Worm (Caenorhabditis elegans) whole organism, young adult: ENCODE results near the gene C45B2.1.

Experiments
- B0019.2 ChIP-seq: fragments of 200-800 bp; sonication (Bioruptor generic); conservative IDR thresholded peaks from 2 replicates; pipeline ENCODE4 v1.3.6; 2022; ENCODE audit warnings: missing genetic modification reagents, missing genetic modification characterization, missing compliant biosample characterization
- F22D6.2 ChIP-seq: sonication (generic microtip); optimal IDR thresholded peaks from 2 replicates; lab custom pipeline; 2016; ENCODE audit warnings: mild to moderate bottlenecking, missing genetic modification characterization, missing compliant biosample characterization
- F23B12.7 ChIP-seq: sonication (generic microtip); optimal IDR thresholded peaks from 2 replicates; lab custom pipeline; 2017; ENCODE audit warnings: missing genetic modification characterization, mild to moderate bottlenecking, missing compliant biosample characterization, antibody characterized with exemption, moderate library complexity; ENCODE audit not compliant: insufficient read depth
- F52B5.7 ChIP-seq: sonication (generic microtip); optimal IDR thresholded peaks from 2 replicates; lab custom pipeline; 2016; ENCODE audit warnings: mild to moderate bottlenecking, missing genetic modification characterization, missing compliant biosample characterization
- F57C9.4 ChIP-seq: sonication (generic microtip); optimal IDR thresholded peaks from 2 replicates; lab custom pipeline; 2017; ENCODE audit warnings: mild to moderate bottlenecking, missing genetic modification characterization, missing compliant biosample characterization
- ZK185.1 ChIP-seq: sonication (generic microtip); optimal IDR thresholded peaks from 2 replicates; lab custom pipeline; 2016; ENCODE audit warnings: mild to moderate bottlenecking, missing genetic modification characterization, missing compliant biosample characterization; ENCODE audit not compliant: poor library complexity, severe bottlenecking
- akir-1 ChIP-seq: fragments of 200-800 bp; sonication (Bioruptor generic); optimal IDR thresholded peaks from 2 replicates; lab custom pipeline; 2018; ENCODE audit warnings: mild to moderate bottlenecking, missing genetic modification characterization, moderate library complexity, missing compliant biosample characterization
- ama-1 ChIP-seq, 3 experiments: fragments of 150-350 bp in 1 of 3; sonication (generic microtip) in 2 of 3; optimal IDR thresholded peaks; 2 replicates each; lab custom pipeline; 2014 to 2018; ENCODE audit warnings: missing biosample characterization in 2 of 3, missing genetic modification characterization in 2 of 3, missing genetic modification reagents in 2 of 3
- attf-5 ChIP-seq: fragments of 200-800 bp; sonication (Bioruptor generic); optimal IDR thresholded peaks from 2 replicates; lab custom pipeline; 2018; ENCODE audit warnings: mild to moderate bottlenecking, missing genetic modification characterization, missing compliant biosample characterization
- bed-2 ChIP-seq: fragments of 200-800 bp; sonication (Bioruptor generic); IDR thresholded peaks from 2 replicates; pipeline ENCODE4 v1.3.6; 2022; ENCODE audit warnings: missing genetic modification reagents, missing genetic modification characterization, missing compliant biosample characterization
- ccch-3 ChIP-seq: fragments of 200-800 bp; sonication (Bioruptor generic); optimal IDR thresholded peaks from 2 replicates; lab custom pipeline; 2018; ENCODE audit warnings: mild to moderate bottlenecking, missing genetic modification characterization, missing compliant biosample characterization
- cebp-1 ChIP-seq, 2 experiments: fragments of 200-800 bp in 1 of 2; sonication (Bioruptor generic) in 1 of 2; sonication (generic microtip) in 1 of 2; IDR thresholded peaks in 1 of 2; optimal IDR thresholded peaks in 1 of 2; 2 replicates each; pipeline versions ENCODE4 v1.3.6 to Lab custom; 2017 to 2022; ENCODE audit warnings: missing compliant biosample characterization in 2 of 2, missing genetic modification characterization in 2 of 2, mild to moderate bottlenecking in 1 of 2, missing genetic modification reagents in 1 of 2, moderate library complexity in 1 of 2
- ceh-100 ChIP-seq: fragments of 200-800 bp; sonication (Bioruptor generic); IDR thresholded peaks from 2 replicates; pipeline ENCODE4 v1.3.6; 2022; ENCODE audit warnings: missing genetic modification reagents, missing genetic modification characterization, missing compliant biosample characterization
- ceh-27 ChIP-seq: fragments of 200-800 bp; sonication (Bioruptor generic); optimal IDR thresholded peaks from 2 replicates; lab custom pipeline; 2018; ENCODE audit warnings: mild to moderate bottlenecking, missing genetic modification characterization, moderate library complexity, missing compliant biosample characterization
- die-1 ChIP-seq: sonication (generic microtip); optimal IDR thresholded peaks from 2 replicates; lab custom pipeline; 2016; ENCODE audit warnings: missing genotype, mild to moderate bottlenecking, missing genetic modification characterization, missing compliant biosample characterization
- dox-1 ChIP-seq: fragments of 200-800 bp; sonication (Bioruptor generic); IDR thresholded peaks from 2 replicates; pipeline ENCODE4 v1.3.6; 2022; ENCODE audit warnings: missing genetic modification reagents, missing genetic modification characterization, missing compliant biosample characterization
- dpff-1 ChIP-seq: sonication (generic microtip); optimal IDR thresholded peaks from 2 replicates; lab custom pipeline; 2017; ENCODE audit warnings: mild to moderate bottlenecking, missing genetic modification characterization, missing compliant biosample characterization
- fkh-3 ChIP-seq: sonication (generic microtip); optimal IDR thresholded peaks from 2 replicates; lab custom pipeline; 2016; ENCODE audit warnings: mild to moderate bottlenecking, missing genetic modification characterization, missing compliant biosample characterization
- him-1 ChIP-seq: sonication (generic microtip); optimal IDR thresholded peaks from 2 replicates; lab custom pipeline; 2016; ENCODE audit warnings: missing genotype, missing genetic modification reagents, missing genetic modification characterization, missing compliant biosample characterization
- hmg-1.2 ChIP-seq: fragments of 200-800 bp; sonication (Bioruptor generic); IDR thresholded peaks from 2 replicates; pipeline ENCODE4 v1.3.6; 2022; ENCODE audit warnings: missing genetic modification reagents, missing genetic modification characterization, missing compliant biosample characterization
- let-607 ChIP-seq, 2 experiments: fragments of 200-800 bp in 1 of 2; sonication (Bioruptor generic) in 1 of 2; sonication (generic microtip) in 1 of 2; optimal IDR thresholded peaks; 2 replicates each; lab custom pipeline; 2016 to 2018; ENCODE audit warnings: mild to moderate bottlenecking in 2 of 2, missing compliant biosample characterization in 2 of 2, missing genetic modification characterization in 2 of 2, moderate library complexity in 2 of 2, missing genotype in 1 of 2
- lir-1 ChIP-seq: fragments of 200-800 bp; sonication (Bioruptor generic); conservative IDR thresholded peaks from 2 replicates; pipeline ENCODE4 v1.3.6; 2022; ENCODE audit warnings: missing genetic modification reagents, missing genetic modification characterization, missing compliant biosample characterization
- madf-10 ChIP-seq: sonication (generic microtip); optimal IDR thresholded peaks from 2 replicates; lab custom pipeline; 2016; ENCODE audit warnings: mild to moderate bottlenecking, missing genetic modification characterization, missing compliant biosample characterization
- mes-4 ChIP-seq: sonication (generic microtip); optimal IDR thresholded peaks from 2 replicates; lab custom pipeline; 2016; ENCODE audit warnings: missing genotype, missing genetic modification characterization, missing compliant biosample characterization
- nhr-80 ChIP-seq: sonication (generic microtip); optimal IDR thresholded peaks from 2 replicates; lab custom pipeline; 2016; ENCODE audit warnings: missing genetic modification characterization, missing compliant biosample characterization
- nhr-90 ChIP-seq: sonication (generic microtip); optimal IDR thresholded peaks from 2 replicates; lab custom pipeline; 2016; ENCODE audit warnings: missing genotype, mild to moderate bottlenecking, missing genetic modification characterization, missing compliant biosample characterization
- pha-4 ChIP-seq: fragments of 150-350 bp; sonication (generic microtip); optimal IDR thresholded peaks from 2 replicates; lab custom pipeline; 2014; ENCODE audit warnings: missing biosample characterization, missing genetic modification reagents, missing genetic modification characterization
- sea-2 ChIP-seq: fragments of 200-800 bp; sonication (Bioruptor generic); IDR thresholded peaks from 2 replicates; pipeline ENCODE4 v1.3.6; 2022; ENCODE audit warnings: missing genetic modification characterization, missing compliant biosample characterization
- snpc-1.3 ChIP-seq: sonication (generic microtip); optimal IDR thresholded peaks from 2 replicates; lab custom pipeline; 2017; ENCODE audit warnings: missing genetic modification characterization, mild to moderate bottlenecking, missing compliant biosample characterization, antibody characterized with exemption, moderate library complexity, missing genotype, missing genetic modification reagents; ENCODE audit not compliant: insufficient read depth
- somi-1 ChIP-seq: fragments of 200-800 bp; sonication (Bioruptor generic); optimal IDR thresholded peaks from 2 replicates; lab custom pipeline; 2018; ENCODE audit warnings: mild to moderate bottlenecking, missing genetic modification characterization, missing compliant biosample characterization
- tlf-1 ChIP-seq: fragments of 200-800 bp; sonication (Bioruptor generic); optimal IDR thresholded peaks from 2 replicates; lab custom pipeline; 2018; ENCODE audit warnings: mild to moderate bottlenecking, missing genetic modification characterization, missing compliant biosample characterization
- xnd-1 ChIP-seq: sonication (generic microtip); optimal IDR thresholded peaks from 2 replicates; lab custom pipeline; 2016; ENCODE audit warnings: missing genotype, missing genetic modification reagents, missing genetic modification characterization, missing compliant biosample characterization
- zfh-2 ChIP-seq: fragments of 200-800 bp; sonication (Bioruptor generic); conservative IDR thresholded peaks from 2 replicates; pipeline ENCODE4 v1.3.6; 2022; ENCODE audit warnings: missing genetic modification reagents, missing genetic modification characterization, missing compliant biosample characterization
- zim-3 ChIP-seq: sonication (generic microtip); optimal IDR thresholded peaks from 2 replicates; lab custom pipeline; 2017; ENCODE audit warnings: mild to moderate bottlenecking, missing genetic modification characterization, moderate library complexity, missing compliant biosample characterization
- ztf-25 ChIP-seq: fragments of 200-800 bp; sonication (Bioruptor generic); IDR thresholded peaks from 2 replicates; pipeline ENCODE4 v1.3.6; 2022; ENCODE audit warnings: missing genetic modification reagents, missing genetic modification characterization, missing compliant biosample characterization
- ztf-3 ChIP-seq: fragments of 200-800 bp; sonication (Bioruptor generic); optimal IDR thresholded peaks from 2 replicates; lab custom pipeline; 2018; ENCODE audit warnings: mild to moderate bottlenecking, missing genetic modification characterization, missing compliant biosample characterization
- ztf-6 ChIP-seq: fragments of 200-800 bp; sonication (Bioruptor generic); IDR thresholded peaks from 2 replicates; pipeline ENCODE4 v1.3.6; 2022; ENCODE audit warnings: missing genetic modification reagents, missing genetic modification characterization, missing compliant biosample characterization

C45B2.1 gene

ce11 chrX:6050078-6050477, 35.8 kb upstream of the C45B2.1 start:
- TF ChIP-seq nhr-80 (tag; lab: Kevin White, UChicago) (peak; percentile 43), ccch-3 (no peak), ztf-25 (no peak)

- TF ChIP-seq pha-4 (tag; lab: Kevin White, UChicago): no peak
- TF ChIP-seq F57C9.4 (tag; lab: Kevin White, UChicago): no peak
- no peak for TF ChIP-seq somi-1 (GFP tag; lab: Kevin White, UChicago)
- TF ChIP-seq ccch-3: no peak
- no peak for TF ChIP-seq zfh-2 (GFP tag; lab: Robert Waterston, UW)
- no peak for TF ChIP-seq him-1 (tag; lab: Kevin White, UChicago)
- no peak for TF ChIP-seq sea-2 (GFP tag; lab: Robert Waterston, UW)
- TF ChIP-seq cebp-1 (GFP tag; IDR thresholded peaks at IDR 0.05; lab: Robert Waterston, UW): no peak
- TF ChIP-seq cebp-1 (tag; optimal IDR thresholded peaks at IDR 0.05; lab: Kevin White, UChicago): no peak
- no peak for TF ChIP-seq zim-3
- TF ChIP-seq F22D6.2 (tag; lab: Kevin White, UChicago): no peak
- no peak for TF ChIP-seq bed-2 (GFP tag; lab: Robert Waterston, UW)
- TF ChIP-seq nhr-80 (tag; lab: Kevin White, UChicago): no peak
- TF ChIP-seq F23B12.7: no peak
- TF ChIP-seq attf-5: no peak
- TF ChIP-seq lir-1 (GFP tag; lab: Robert Waterston, UW): no peak
- no peak for TF ChIP-seq xnd-1 (tag; lab: Kevin White, UChicago)
- no peak for TF ChIP-seq ama-1 (optimal IDR thresholded peaks at IDR 0.05; lab: Kevin White, UChicago)
- no peak for TF ChIP-seq ama-1 (GFP tag; optimal IDR thresholded peaks at IDR 0.05; lab: Kevin White, UChicago)
- no peak for TF ChIP-seq tlf-1
- TF ChIP-seq fkh-3 (tag; lab: Kevin White, UChicago): no peak
- no peak for TF ChIP-seq die-1 (tag; lab: Kevin White, UChicago)
Measured at ce11 chrX:6050849-6051248, 35.1 kb upstream of the C45B2.1 start.

DNA sequence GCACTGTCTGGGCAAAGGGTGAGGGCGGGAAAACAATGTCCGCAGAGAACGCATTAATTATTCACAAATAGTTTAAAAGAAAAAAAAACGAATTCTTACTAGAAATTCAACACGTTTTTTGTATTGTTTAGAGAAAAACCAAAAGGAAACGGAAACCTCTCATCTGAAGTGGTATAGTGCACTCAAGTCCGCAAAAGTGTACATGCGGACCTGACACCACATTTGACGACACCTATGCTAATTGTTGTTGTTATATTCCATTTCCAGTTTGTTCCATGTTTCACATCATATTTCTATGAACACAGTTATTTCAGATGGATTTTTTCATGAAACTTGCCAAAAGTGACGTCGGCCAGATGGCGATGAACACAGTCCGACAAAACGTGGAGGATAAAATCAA, 33.2 kb upstream of the C45B2.1 start, which contains the start of gene C45B2.6:
C45B2.6 (plus strand) TSS at position 136 of the 400 bp plus-strand sequence.
- TF ChIP-seq ceh-27 (GFP tag; lab: Kevin White, UChicago) (peak; percentile 28), xnd-1 (tag; lab: Kevin White, UChicago) (no peak), hmg-1.2 (GFP tag; lab: Robert Waterston, UW) (0 out of 2 replicates have a peak, but pooled peaks have one; percentile 9)

ce11 chrX:6057580-6058305, 28.2 kb upstream of the C45B2.1 start, which contains the start of gene gln-1:
TSS of gene gln-1 (plus strand) at chrX:6058255.
- TF ChIP-seq nhr-80 (tag; lab: Kevin White, UChicago): peak; percentile 95
- peak; percentile 4 for TF ChIP-seq ZK185.1
- no peak for TF ChIP-seq cebp-1 (GFP tag; IDR thresholded peaks at IDR 0.05; lab: Robert Waterston, UW)
- TF ChIP-seq cebp-1 (tag; optimal IDR thresholded peaks at IDR 0.05; lab: Kevin White, UChicago): peak; percentile 46
- TF ChIP-seq let-607 (tag; optimal IDR thresholded peaks at IDR 0.05; lab: Kevin White, UChicago): peak; percentile 16 to 34
- TF ChIP-seq dox-1 (GFP tag; lab: Robert Waterston, UW): 0 out of 2 replicates have a peak, but pooled peaks have one; percentile 53
- peak; percentile 35; the same call in 1 of the 2 replicates for TF ChIP-seq hmg-1.2 (GFP tag; lab: Robert Waterston, UW)
- peak; percentile 34; the same call in 1 of the 2 replicates for TF ChIP-seq zfh-2 (GFP tag; lab: Robert Waterston, UW)
- TF ChIP-seq akir-1 (GFP tag; lab: Kevin White, UChicago): no peak
- no peak for TF ChIP-seq ceh-100 (GFP tag; lab: Robert Waterston, UW)
- no peak for TF ChIP-seq dpff-1 (tag; lab: Kevin White, UChicago)
- TF ChIP-seq ztf-6 (GFP tag; lab: Robert Waterston, UW): no peak
- TF ChIP-seq snpc-1.3: no peak
- no peak for TF ChIP-seq F52B5.7 (tag; lab: Kevin White, UChicago)
- no peak for TF ChIP-seq ztf-3 (GFP tag; lab: Kevin White, UChicago)
- TF ChIP-seq B0019.2 (GFP tag; lab: Robert Waterston, UW): no peak
- no peak for TF ChIP-seq mes-4 (tag; lab: Kevin White, UChicago)
- peak; percentile 5 for TF ChIP-seq madf-10 (tag; lab: Kevin White, UChicago)
- TF ChIP-seq nhr-90 (tag; lab: Kevin White, UChicago): peak; percentile 35
